Worm (Caenorhabditis elegans) whole organism, L1 larva: ENCODE results near the gene col-146.

Experiments
- C16A3.4 ChIP-seq: fragments of 150-350 bp; optimal IDR thresholded peaks from 2 replicates; lab custom pipeline; 2014; ENCODE audit warnings: missing biosample characterization, missing genetic modification characterization
- F16B12.6 ChIP-seq: fragments of 150-350 bp; optimal IDR thresholded peaks from 2 replicates; lab custom pipeline; 2014; ENCODE audit warnings: missing biosample characterization, missing genetic modification characterization
- aha-1 ChIP-seq: fragments of 150-350 bp; optimal IDR thresholded peaks from 2 replicates; lab custom pipeline; 2014; ENCODE audit warnings: missing biosample characterization, missing genetic modification characterization
- aly-2 ChIP-seq: fragments of 150-350 bp; optimal IDR thresholded peaks from 2 replicates; lab custom pipeline; 2014; ENCODE audit warnings: missing biosample characterization, missing genetic modification characterization
- ama-1 ChIP-seq: fragments of 150-350 bp; optimal IDR thresholded peaks from 2 replicates; lab custom pipeline; 2014
- blmp-1 ChIP-seq: fragments of 150-350 bp; optimal IDR thresholded peaks from 2 replicates; lab custom pipeline; 2014; ENCODE audit warnings: missing biosample characterization, missing genetic modification characterization
- ceh-82 ChIP-seq, 3 experiments: fragments of 150-350 bp in 1 of 3; sonication (generic microtip) in 2 of 3; optimal IDR thresholded peaks; 2 replicates each; lab custom pipeline; 2014 to 2017; ENCODE audit warnings: missing biosample characterization in 3 of 3, missing genetic modification characterization in 3 of 3
- ceh-90 ChIP-seq: sonication (generic microtip); optimal IDR thresholded peaks from 2 replicates; lab custom pipeline; 2016; ENCODE audit warnings: missing genetic modification characterization, missing compliant biosample characterization
- ces-1 ChIP-seq: fragments of 150-350 bp; optimal IDR thresholded peaks from 2 replicates; lab custom pipeline; 2014; ENCODE audit warnings: missing biosample characterization, missing genetic modification reagents, missing genetic modification characterization
- dpl-1 ChIP-seq, 3 experiments: fragments of 150-350 bp in 2 of 3; sonication (generic microtip) in 1 of 3; optimal IDR thresholded peaks; 2 replicates each; lab custom pipeline; 2014 to 2017; ENCODE audit warnings: missing biosample characterization in 3 of 3, missing genetic modification characterization in 3 of 3, missing genetic modification reagents in 3 of 3
- dsc-1 ChIP-seq: sonication (generic microtip); optimal IDR thresholded peaks from 2 replicates; lab custom pipeline; 2016; ENCODE audit warnings: mild to moderate bottlenecking, missing genetic modification characterization, missing compliant biosample characterization
- egl-13 ChIP-seq: sonication (generic microtip); optimal IDR thresholded peaks from 2 replicates; lab custom pipeline; 2016; ENCODE audit warnings: missing genotype, missing genetic modification reagents, missing genetic modification characterization, missing compliant biosample characterization
- elt-2 ChIP-seq: sonication (generic microtip); optimal IDR thresholded peaks from 2 replicates; lab custom pipeline; 2016; ENCODE audit warnings: missing genetic modification characterization, mild to moderate bottlenecking, inconsistent platforms, missing compliant biosample characterization, missing genetic modification reagents
- ets-5 ChIP-seq: fragments of 200-800 bp; sonication (Bioruptor generic); IDR thresholded peaks from 2 replicates; pipeline ENCODE4 v1.3.6; 2022; ENCODE audit warnings: missing genetic modification characterization, missing compliant biosample characterization
- fkh-4 ChIP-seq: sonication (generic microtip); optimal IDR thresholded peaks from 2 replicates; lab custom pipeline; 2016; ENCODE audit warnings: missing compliant biosample characterization, missing genetic modification characterization, borderline replicate concordance
- fkh-8 ChIP-seq: sonication (generic microtip); optimal IDR thresholded peaks from 2 replicates; lab custom pipeline; 2016; ENCODE audit warnings: mild to moderate bottlenecking, missing genetic modification characterization, missing compliant biosample characterization
- hpl-2 ChIP-seq: fragments of 150-350 bp; optimal IDR thresholded peaks from 2 replicates; lab custom pipeline; 2014; ENCODE audit warnings: missing biosample characterization, missing genetic modification reagents, missing genetic modification characterization
- irx-1 ChIP-seq: sonication (generic microtip); optimal IDR thresholded peaks from 2 replicates; lab custom pipeline; 2016; ENCODE audit warnings: missing genetic modification characterization, missing compliant biosample characterization
- isw-1 ChIP-seq: fragments of 200-800 bp; sonication (Bioruptor generic); IDR thresholded peaks from 2 replicates; pipeline ENCODE4 v1.3.6; 2022; ENCODE audit warnings: missing genetic modification characterization, missing compliant biosample characterization
- lin-13 ChIP-seq: fragments of 150-350 bp; optimal IDR thresholded peaks from 2 replicates; lab custom pipeline; 2014; ENCODE audit warnings: missing biosample characterization, missing genetic modification reagents, missing genetic modification characterization
- lin-15B ChIP-seq: fragments of 150-350 bp; sonication (generic microtip); optimal IDR thresholded peaks from 3 replicates; lab custom pipeline; 2014; ENCODE audit warnings: missing biosample characterization, missing genetic modification characterization
- lin-39 ChIP-seq: fragments of 150-350 bp; optimal IDR thresholded peaks from 2 replicates; lab custom pipeline; 2014; ENCODE audit warnings: missing biosample characterization, missing genetic modification reagents, missing genetic modification characterization
- mep-1 ChIP-seq: fragments of 150-350 bp; optimal IDR thresholded peaks from 2 replicates; lab custom pipeline; 2014; ENCODE audit warnings: missing biosample characterization, missing genetic modification characterization
- nhr-11 ChIP-seq: fragments of 150-350 bp; optimal IDR thresholded peaks from 2 replicates; lab custom pipeline; 2014; ENCODE audit warnings: missing biosample characterization, missing genetic modification characterization
- nhr-12 ChIP-seq: sonication (generic microtip); optimal IDR thresholded peaks from 2 replicates; lab custom pipeline; 2017; ENCODE audit warnings: missing biosample characterization, missing genetic modification characterization
- nhr-20 ChIP-seq: sonication (generic microtip); optimal IDR thresholded peaks from 2 replicates; lab custom pipeline; 2016; ENCODE audit warnings: mild to moderate bottlenecking, missing genetic modification characterization, missing compliant biosample characterization
- nhr-237 ChIP-seq: fragments of 150-350 bp; optimal IDR thresholded peaks from 2 replicates; lab custom pipeline; 2014; ENCODE audit warnings: missing biosample characterization, missing genetic modification characterization
- nhr-47 ChIP-seq: sonication (generic microtip); optimal IDR thresholded peaks from 2 replicates; lab custom pipeline; 2016; ENCODE audit warnings: mild to moderate bottlenecking, missing genetic modification characterization, moderate library complexity, missing compliant biosample characterization
- nhr-71 ChIP-seq: sonication (generic microtip); optimal IDR thresholded peaks from 2 replicates; lab custom pipeline; 2016; ENCODE audit warnings: mild to moderate bottlenecking, missing genetic modification characterization, moderate library complexity, missing compliant biosample characterization
- nhr-77 ChIP-seq: fragments of 150-350 bp; optimal IDR thresholded peaks from 2 replicates; lab custom pipeline; 2014; ENCODE audit warnings: missing biosample characterization, missing genetic modification characterization
- nhr-84 ChIP-seq: sonication (generic microtip); optimal IDR thresholded peaks from 2 replicates; lab custom pipeline; 2017; ENCODE audit warnings: missing biosample characterization, missing genetic modification characterization
- nhr-85 ChIP-seq: sonication (generic microtip); peaks from one replicate; lab custom pipeline; 2016; ENCODE audit warnings: missing genetic modification characterization, inconsistent platforms, missing compliant biosample characterization
- nhr-90 ChIP-seq: sonication (generic microtip); optimal IDR thresholded peaks from 2 replicates; lab custom pipeline; 2016; ENCODE audit warnings: mild to moderate bottlenecking, missing genetic modification characterization, missing compliant biosample characterization; ENCODE audit not compliant: poor library complexity
- pag-3 ChIP-seq: sonication (generic microtip); optimal IDR thresholded peaks from 2 replicates; lab custom pipeline; 2017; ENCODE audit warnings: missing genetic modification characterization, mild to moderate bottlenecking, missing compliant biosample characterization, antibody characterized with exemption, borderline replicate concordance; ENCODE audit not compliant: insufficient read depth
- rnt-1 ChIP-seq: sonication (generic microtip); optimal IDR thresholded peaks from 2 replicates; lab custom pipeline; 2016; ENCODE audit warnings: mild to moderate bottlenecking, missing genetic modification characterization, moderate library complexity, missing compliant biosample characterization
- skn-1 ChIP-seq: fragments of 150-350 bp; optimal IDR thresholded peaks from 2 replicates; lab custom pipeline; 2014; ENCODE audit warnings: missing biosample characterization, missing genetic modification characterization
- snpc-4 ChIP-seq: fragments of 150-350 bp; optimal IDR thresholded peaks from 2 replicates; lab custom pipeline; 2014; ENCODE audit warnings: missing biosample characterization, missing genetic modification characterization
- snu-23 ChIP-seq: sonication (generic microtip); optimal IDR thresholded peaks from 2 replicates; lab custom pipeline; 2016; ENCODE audit warnings: missing genetic modification characterization, missing compliant biosample characterization
- sox-4 ChIP-seq: sonication (generic microtip); optimal IDR thresholded peaks from 2 replicates; lab custom pipeline; 2016; ENCODE audit warnings: missing genetic modification characterization, missing compliant biosample characterization
- swsn-7 ChIP-seq: sonication (generic microtip); optimal IDR thresholded peaks from 2 replicates; lab custom pipeline; 2016; ENCODE audit warnings: missing genetic modification characterization, missing compliant biosample characterization
- tbx-2 ChIP-seq: sonication (generic microtip); optimal IDR thresholded peaks from 2 replicates; lab custom pipeline; 2016; ENCODE audit warnings: missing genetic modification characterization, missing compliant biosample characterization
- unc-30 ChIP-seq: sonication (generic microtip); optimal IDR thresholded peaks from 2 replicates; lab custom pipeline; 2017; ENCODE audit warnings: missing biosample characterization, missing genetic modification characterization
- unc-62 ChIP-seq: fragments of 150-350 bp; optimal IDR thresholded peaks from 2 replicates; lab custom pipeline; 2014; ENCODE audit warnings: missing biosample characterization, missing genetic modification reagents, missing genetic modification characterization
- unc-86 ChIP-seq: sonication (generic microtip); optimal IDR thresholded peaks from 2 replicates; lab custom pipeline; 2016; ENCODE audit warnings: missing genetic modification characterization, missing compliant biosample characterization
- unc-98 ChIP-seq: fragments of 200-800 bp; sonication (Bioruptor generic); IDR thresholded peaks from 2 replicates; pipeline ENCODE4 v1.3.6; 2022; ENCODE audit warnings: missing genetic modification characterization, missing compliant biosample characterization
- vab-15 ChIP-seq: sonication (generic microtip); optimal IDR thresholded peaks from 2 replicates; lab custom pipeline; 2017; ENCODE audit warnings: missing genotype, mild to moderate bottlenecking, missing genetic modification characterization, missing compliant biosample characterization
- xbp-1 ChIP-seq: sonication (generic microtip); optimal IDR thresholded peaks from 2 replicates; lab custom pipeline; 2016; ENCODE audit warnings: missing genetic modification characterization, missing compliant biosample characterization
- zag-1 ChIP-seq: fragments of 150-350 bp; optimal IDR thresholded peaks from 2 replicates; lab custom pipeline; 2014; ENCODE audit warnings: missing biosample characterization, missing genetic modification characterization
- zip-4 ChIP-seq: fragments of 200-800 bp; sonication (Bioruptor generic); optimal IDR thresholded peaks from 2 replicates; lab custom pipeline; 2018; ENCODE audit warnings: mild to moderate bottlenecking, missing genetic modification characterization, moderate library complexity, missing compliant biosample characterization
- ztf-11 ChIP-seq, 2 experiments: sonication (generic microtip); optimal IDR thresholded peaks; 2 replicates each; lab custom pipeline; 2016 to 2017; ENCODE audit warnings: missing genetic modification characterization in 2 of 2, missing biosample characterization in 1 of 2, missing compliant biosample characterization in 1 of 2
- ztf-4 ChIP-seq: fragments of 150-350 bp; optimal IDR thresholded peaks from 2 replicates; lab custom pipeline; 2014; ENCODE audit warnings: missing biosample characterization, missing genetic modification characterization

The col-146 gene

ce11 chrV:9629643-9630042, at the start of gene col-146:
TSS of gene col-146 (plus strand) at chrV:9629943.
- TF ChIP-seq rnt-1 (tag; lab: Kevin White, UChicago) = no peak
- TF ChIP-seq, all 84 proteins: peak for 0

- TF ChIP-seq tbx-2 (peak; percentile 39), fkh-4 (tag; lab: Kevin White, UChicago) (no peak), dpl-1 (GFP tag; optimal IDR thresholded peaks at IDR 0.05; lab: Kevin White, UChicago) (peak; percentile 30 to 50 (median 47)), sox-4 (tag; lab: Kevin White, UChicago) (no peak), mep-1 (tag; lab: Kevin White, UChicago) (peak; percentile 46), ces-1 (GFP tag; lab: Kevin White, UChicago) (no peak), lin-15B (tag; lab: Kevin White, UChicago) (no peak), ets-5 (GFP tag; lab: Robert Waterston, UW) (no peak), ceh-82 (tag; optimal IDR thresholded peaks at IDR 0.05; lab: Kevin White, UChicago) (peak; percentile 7 to 36 (median 35)), aly-2 (tag; lab: Kevin White, UChicago) (no peak), isw-1 (no peak), nhr-84 (tag; lab: Kevin White, UChicago) (no peak), unc-30 (no peak), nhr-71 (tag; lab: Kevin White, UChicago) (peak; percentile 58), lin-39 (tag; lab: Kevin White, UChicago) (no peak), unc-98 (GFP tag; lab: Robert Waterston, UW) (no peak), nhr-90 (tag; lab: Kevin White, UChicago) (peak; percentile 69), vab-15 (tag; lab: Kevin White, UChicago) (no peak), nhr-12 (tag; lab: Kevin White, UChicago) (no peak), nhr-85 (tag; lab: Kevin White, UChicago) (peak; percentile 75), swsn-7 (tag; lab: Kevin White, UChicago) (peak; percentile 56), elt-2 (tag; lab: Kevin White, UChicago) (peak; percentile 22), ztf-4 (peak; percentile 47), nhr-77 (tag; lab: Kevin White, UChicago) (no peak), egl-13 (no peak), snu-23 (peak; percentile 60), ama-1 (lab: Kevin White, UChicago) (no peak), pag-3 (no peak), skn-1 (tag; lab: Kevin White, UChicago) (peak; percentile 58), lin-13 (peak; percentile 38), ztf-11 (tag; optimal IDR thresholded peaks at IDR 0.05; lab: Kevin White, UChicago) (peak in 1 of 2 experiments; percentile 7), hpl-2 (peak; percentile 38), ceh-90 (tag; lab: Kevin White, UChicago) (no peak), nhr-11 (tag; lab: Kevin White, UChicago) (no peak), zag-1 (no peak), nhr-237 (tag; lab: Kevin White, UChicago) (no peak), blmp-1 (tag; lab: Kevin White, UChicago) (peak; percentile 28), fkh-8 (tag; lab: Kevin White, UChicago) (no peak), dsc-1 (tag; lab: Kevin White, UChicago) (peak; percentile 35), snpc-4 (tag; lab: Kevin White, UChicago) (peak; percentile 38), aha-1 (tag; lab: Kevin White, UChicago) (no peak), nhr-20 (tag; lab: Kevin White, UChicago) (peak; percentile 45), zip-4 (GFP tag; lab: Kevin White, UChicago) (peak; percentile 16), xbp-1 (tag; lab: Kevin White, UChicago) (peak; percentile 54), C16A3.4 (peak; percentile 25), nhr-47 (tag; lab: Kevin White, UChicago) (peak; percentile 58), unc-86 (peak; percentile 23), F16B12.6 (tag; lab: Kevin White, UChicago) (no peak), rnt-1 (tag; lab: Kevin White, UChicago) (peak; percentile 62), irx-1 (tag; lab: Kevin White, UChicago) (peak; percentile 30), unc-62 (GFP tag; lab: Kevin White, UChicago) (no peak)
Observed at ce11 chrV:9582594-9583322, 47.0 kb upstream of the col-146 start, which contains the start of gene rtfo-1. TSS of gene rtfo-1 (minus strand) at chrV:9582644.
